Worm (Caenorhabditis elegans): Measurements from ENCODE around the gene srt-59.

Gene srt-59

DNA sequence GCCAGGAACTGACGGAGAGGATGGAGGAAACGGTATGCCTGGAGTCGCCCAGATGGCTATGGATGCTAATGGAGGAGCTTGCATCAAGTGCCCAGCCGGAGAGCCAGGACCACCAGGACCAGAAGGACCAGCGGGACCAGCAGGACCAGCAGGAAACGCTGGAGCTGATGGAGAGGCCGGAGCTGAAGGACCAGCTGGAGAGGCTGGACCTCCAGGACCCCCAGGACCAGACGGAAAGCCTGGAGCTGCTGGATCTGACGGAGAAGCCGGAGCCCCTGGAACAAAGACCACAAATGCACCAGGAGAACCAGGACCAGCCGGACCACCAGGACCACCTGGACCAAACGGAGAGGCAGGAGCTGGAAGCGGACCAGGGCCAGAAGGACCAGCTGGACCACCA, 3.3 kb upstream of the srt-59 start:
- TF ChIP-seq M03D4.4 (tag; optimal IDR thresholded peaks at IDR 0.05) (no peak), ceh-39 (tag; optimal IDR thresholded peaks at IDR 0.05) (no peak), tbx-8 (GFP tag; optimal IDR thresholded peaks at IDR 0.05) (no peak), hlh-1 (tag; optimal IDR thresholded peaks at IDR 0.05) (no peak), nhr-2 (tag; optimal IDR thresholded peaks at IDR 0.05) (no peak), lin-32 (GFP tag; optimal IDR thresholded peaks at IDR 0.05) (no peak), mls-2 (tag; optimal IDR thresholded peaks at IDR 0.05) (no peak), zip-8 (tag; optimal IDR thresholded peaks at IDR 0.05) (no peak), nhr-28 (tag; optimal IDR thresholded peaks at IDR 0.05) (no peak), sptf-1 (tag; optimal IDR thresholded peaks at IDR 0.05) (no peak)

DNA sequence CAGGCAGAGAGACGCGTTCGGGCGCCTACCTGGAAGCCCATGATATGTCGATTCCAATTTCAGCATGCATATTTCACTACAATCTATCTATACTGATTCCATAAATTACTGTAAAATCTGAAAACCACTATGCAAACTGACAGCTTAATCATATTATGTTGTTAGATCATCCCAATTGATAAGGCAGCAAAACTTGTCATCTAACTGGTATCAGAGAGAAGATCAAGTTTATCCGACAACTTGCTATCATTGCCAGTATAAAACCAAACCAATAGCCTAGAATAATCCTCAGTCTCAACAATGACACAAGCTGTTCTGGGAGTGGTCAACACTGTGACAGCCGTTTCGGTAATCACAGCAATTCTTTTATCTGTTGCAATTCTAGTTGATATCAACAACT, 2.6 kb upstream of the srt-59 start, which contains the start of gene col-102:
col-102 (plus strand) TSS at position 301 of the 400 bp plus-strand sequence.
- TF ChIP-seq blmp-1 (tag; optimal IDR thresholded peaks at IDR 0.05) (no peak), nhr-237 (tag; optimal IDR thresholded peaks at IDR 0.05) (no peak)

DNA sequence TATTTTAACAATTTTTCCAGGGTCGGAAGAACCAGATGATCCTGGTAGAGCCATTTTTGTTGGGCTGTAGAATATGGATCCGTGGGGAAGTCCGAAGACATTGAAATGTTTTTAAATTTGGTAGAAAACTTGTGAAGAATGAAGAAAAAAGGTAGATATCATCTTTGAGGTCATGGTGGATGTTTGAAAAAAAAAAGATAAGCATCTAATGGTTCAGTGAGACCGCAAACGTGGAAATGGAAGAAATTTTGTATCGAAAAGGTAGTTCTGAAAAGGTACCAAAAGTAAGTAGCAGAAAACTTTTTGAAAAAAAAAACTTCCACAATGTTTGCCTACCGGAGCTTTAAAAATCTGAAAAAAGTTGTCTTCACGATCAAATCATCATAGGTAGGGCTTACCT, 2.0 kb upstream of the srt-59 start, which contains the start of gene prmt-4:
prmt-4 (minus strand) TSS at position 101 of the 400 bp plus-strand sequence.
- TF ChIP-seq ham-2 (GFP tag; optimal IDR thresholded peaks at IDR 0.05) (no peak), nhr-12 (tag; optimal IDR thresholded peaks at IDR 0.05) (no peak), unc-62 (GFP tag; optimal IDR thresholded peaks at IDR 0.05) (no peak), mls-2 (tag; optimal IDR thresholded peaks at IDR 0.05) (no peak), lsy-2 (tag; optimal IDR thresholded peaks at IDR 0.05) (no peak), drap-1 (GFP tag; optimal IDR thresholded peaks at IDR 0.05) (no peak), nhr-76 (tag; optimal IDR thresholded peaks at IDR 0.05) (no peak), ceh-39 (tag; optimal IDR thresholded peaks at IDR 0.05) (no peak), mab-5 (tag; optimal IDR thresholded peaks at IDR 0.05) (no peak)

ce11 chrIV:596292-596952, 5.1 kb downstream of the srt-59 start, which contains the start of the genes C18H7.7 and C18H7.11:
Gene C18H7.7 (minus strand): TSS chrIV:596392.
Gene C18H7.11 (plus strand): TSS chrIV:596902.
- TF ChIP-seq unc-62 (GFP tag; optimal IDR thresholded peaks at IDR 0.05) (no peak), nhr-2 (tag; optimal IDR thresholded peaks at IDR 0.05) (no peak), drap-1 (GFP tag; optimal IDR thresholded peaks at IDR 0.05) (no peak), ceh-83 (GFP tag; optimal IDR thresholded peaks at IDR 0.05) (no peak), pha-4 (tag; optimal IDR thresholded peaks at IDR 0.05) (no peak), flh-1 (GFP tag; optimal IDR thresholded peaks at IDR 0.05) (no peak), unc-39 (tag; optimal IDR thresholded peaks at IDR 0.05) (no peak), ham-2 (GFP tag; optimal IDR thresholded peaks at IDR 0.05) (no peak), bed-3 (GFP tag; optimal IDR thresholded peaks at IDR 0.05) (no peak), nhr-237 (tag; optimal IDR thresholded peaks at IDR 0.05) (no peak), M03D4.4 (tag; optimal IDR thresholded peaks at IDR 0.05) (no peak), ztf-11 (tag; optimal IDR thresholded peaks at IDR 0.05) (no peak)

DNA sequence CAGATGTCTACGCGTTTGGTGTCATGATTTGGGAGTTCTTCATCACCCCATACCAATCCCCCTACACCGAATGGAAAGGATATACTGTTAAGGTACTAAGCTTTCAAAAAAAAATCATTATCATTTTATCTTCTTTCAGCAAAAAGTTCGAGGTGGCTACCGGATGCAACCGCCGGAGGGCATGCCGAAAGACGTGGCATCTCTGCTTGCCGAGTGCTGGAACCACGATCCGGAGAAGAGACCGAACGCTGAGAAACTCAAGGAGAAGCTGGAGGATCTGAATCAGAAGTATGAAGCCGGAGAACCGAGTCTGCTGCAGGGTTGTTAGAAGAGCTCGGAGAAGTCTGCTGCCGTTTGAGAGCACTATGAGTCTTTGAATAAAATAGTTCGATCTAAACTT, 6.7 kb downstream of the srt-59 start:
- TF ChIP-seq hlh-1 (tag; optimal IDR thresholded peaks at IDR 0.05) = no peak
- TF ChIP-seq nhr-237 (tag; optimal IDR thresholded peaks at IDR 0.05) = no peak
- TF ChIP-seq snpc-4 (tag; optimal IDR thresholded peaks at IDR 0.05) = no peak
- TF ChIP-seq sem-2 (GFP tag; optimal IDR thresholded peaks at IDR 0.05) = no peak
- no peak for TF ChIP-seq ceh-43 (GFP tag; optimal IDR thresholded peaks at IDR 0.05)
- TF ChIP-seq nhr-2 (tag; optimal IDR thresholded peaks at IDR 0.05) = no peak
- no peak for TF ChIP-seq elt-1 (tag; optimal IDR thresholded peaks at IDR 0.05; ENCODE audit: borderline replicate concordance, insufficient read depth)
- no peak for TF ChIP-seq zip-8 (tag; optimal IDR thresholded peaks at IDR 0.05)
- TF ChIP-seq M03D4.4 (tag; optimal IDR thresholded peaks at IDR 0.05) = no peak
- no peak for TF ChIP-seq mep-1 (tag; optimal IDR thresholded peaks at IDR 0.05)
- TF ChIP-seq lsy-2 (tag; optimal IDR thresholded peaks at IDR 0.05) = no peak
- no peak for TF ChIP-seq nhr-12 (tag; optimal IDR thresholded peaks at IDR 0.05)
- TF ChIP-seq mls-2 (tag; optimal IDR thresholded peaks at IDR 0.05) = no peak
- no peak for TF ChIP-seq cnd-1 (tag; optimal IDR thresholded peaks at IDR 0.05)

Measured in whole organism, mixed stage, embryonic.